Worm (Caenorhabditis elegans) whole organism, young adult: ENCODE data around the gene hil-6.

Experiments used
- C17E4.6 ChIP-seq: fragments of 200-800 bp; sonication (Bioruptor generic); IDR thresholded peaks from 2 replicates; pipeline ENCODE4 v1.3.6; 2022; ENCODE audit warnings: missing genetic modification reagents, missing genetic modification characterization, missing compliant biosample characterization
- Y56A3A.18 ChIP-seq: fragments of 200-800 bp; sonication (Bioruptor generic); IDR thresholded peaks from 2 replicates; pipeline ENCODE4 v1.3.6; 2022; ENCODE audit warnings: missing genetic modification reagents, missing genetic modification characterization, missing compliant biosample characterization

ce11 chrV:2076043-2076442 lies 44.7 kb upstream of the hil-6 start:
- TF ChIP-seq Y56A3A.18 (GFP tag; lab: Robert Waterston, UW) (no peak), C17E4.6 (GFP tag; lab: Robert Waterston, UW) (no peak)
